Fruit fly (Drosophila melanogaster): ENCODE results near the gene EMC4.

EMC4 gene

dm6 chr3L:22865061-22865418 is 3.0 kb downstream of the EMC4 start (continued):
- TF ChIP-seq CG7786 (GFP tag; optimal IDR thresholded peaks at IDR 0.05) (no peak), CG12299 (tag; optimal IDR thresholded peaks at IDR 0.05) (peak; percentile 58), ranshi (GFP tag; IDR thresholded peaks at IDR 0.05) (0 out of 2 replicates have a peak, but pooled peaks have one; percentile 47), CG10543 (GFP tag; optimal IDR thresholded peaks at IDR 0.05) (peak; percentile 39), ATbp (GFP tag; optimal IDR thresholded peaks at IDR 0.05) (peak; percentile 71), ci (GFP tag; IDR thresholded peaks at IDR 0.05) (no peak; the same call in 1 of the 3 replicates), row (GFP tag; IDR thresholded peaks at IDR 0.05) (peak; percentile 80), CG4854 (GFP tag; optimal IDR thresholded peaks at IDR 0.05) (peak; percentile 21), CG1603 (tag; optimal IDR thresholded peaks at IDR 0.05) (no peak), CG1832 (GFP tag; optimal IDR thresholded peaks at IDR 0.05) (no peak), ind (GFP tag; optimal IDR thresholded peaks at IDR 0.05) (peak; percentile 58), sob (GFP tag; IDR thresholded peaks at IDR 0.05) (peak; percentile 34; the same call in 1 of the 2 replicates), org-1 (GFP tag; optimal IDR thresholded peaks at IDR 0.05) (peak; percentile 68), Sry-β (GFP tag; optimal IDR thresholded peaks at IDR 0.05) (no peak), CG15479 (GFP tag; optimal IDR thresholded peaks at IDR 0.05) (no peak), Sox100B (GFP tag; optimal IDR thresholded peaks at IDR 0.05) (peak; percentile 78), CG8290 (GFP tag; optimal IDR thresholded peaks at IDR 0.05) (no peak), CG8290 (tag; optimal IDR thresholded peaks at IDR 0.05) (no peak), kni (GFP tag; optimal IDR thresholded peaks at IDR 0.05) (no peak), CG31388 (GFP tag; optimal IDR thresholded peaks at IDR 0.05) (no peak), CG6689 (GFP tag; IDR thresholded peaks at IDR 0.05) (peak; percentile 69; the same call in 1 of the 2 replicates), slp2 (GFP tag; optimal IDR thresholded peaks at IDR 0.05) (peak; percentile 27), Doc2 (GFP tag; IDR thresholded peaks at IDR 0.05) (no peak), CrebB (tag; optimal IDR thresholded peaks at IDR 0.05) (no peak), ewg (GFP tag; optimal IDR thresholded peaks at IDR 0.05) (peak; percentile 25), az2 (GFP tag; optimal IDR thresholded peaks at IDR 0.05) (peak; percentile 49), gcm2 (GFP tag; optimal IDR thresholded peaks at IDR 0.05) (no peak), Atf3 (GFP tag; optimal IDR thresholded peaks at IDR 0.05) (peak; percentile 12), CG12769 (tag; optimal IDR thresholded peaks at IDR 0.05) (no peak), prd (optimal IDR thresholded peaks at IDR 0.05) (no peak), prd (GFP tag; IDR thresholded peaks at IDR 0.05) (peak; percentile 57; the same call in 2 of the 3 replicates), CG13287 (GFP tag; IDR thresholded peaks at IDR 0.05; ENCODE audit: partially characterized antibody) (no peak), Sry-δ (GFP tag; optimal IDR thresholded peaks at IDR 0.05) (no peak), CG17328 (GFP tag; IDR thresholded peaks at IDR 0.05) (peak; percentile 40; the same call in 1 of the 2 replicates), CG43689 (GFP tag; IDR thresholded peaks at IDR 0.05) (no peak), zfh2 (GFP tag; optimal IDR thresholded peaks at IDR 0.05) (no peak), Usf (GFP tag; optimal IDR thresholded peaks at IDR 0.05) (no peak), CG8944 (GFP tag; optimal IDR thresholded peaks at IDR 0.05) (no peak), BtbVII (GFP tag; optimal IDR thresholded peaks at IDR 0.05) (peak; percentile 60), CG7928 (GFP tag; optimal IDR thresholded peaks at IDR 0.05) (peak; percentile 46), CG3838 (GFP tag; optimal IDR thresholded peaks at IDR 0.05) (peak; percentile 7), CG16815 (GFP tag; optimal IDR thresholded peaks at IDR 0.05) (peak; percentile 40), gem (tag; optimal IDR thresholded peaks at IDR 0.05) (peak; percentile 91), inv (GFP tag; IDR thresholded peaks at IDR 0.05; ENCODE audit: partially characterized antibody) (no peak), CG6272 (GFP tag; IDR thresholded peaks at IDR 0.05) (no peak), Lim3 (GFP tag; IDR thresholded peaks at IDR 0.05) (no peak), wor (GFP tag; IDR thresholded peaks at IDR 0.05) (peak; percentile 56), CG10959 (GFP tag; IDR thresholded peaks at IDR 0.05) (no peak), CG3726 (GFP tag; IDR thresholded peaks at IDR 0.05) (no peak), Lpt (GFP tag; optimal IDR thresholded peaks at IDR 0.05) (no peak), Aef1 (GFP tag; IDR thresholded peaks at IDR 0.05) (peak; percentile 41; the same call in 2 of the 3 replicates), HmgZ (tag; optimal IDR thresholded peaks at IDR 0.05) (no peak), ash1 (GFP tag; optimal IDR thresholded peaks at IDR 0.05) (no peak)
